Worm (Caenorhabditis elegans): ENCODE measurements around the gene nspe-3.
"Not testable (repeated sequence)": the region's sequence is repeated elsewhere in the genome, so short reads cannot be mapped to it uniquely, and the experiment has no call there.

The nspe-3 gene

DNA sequence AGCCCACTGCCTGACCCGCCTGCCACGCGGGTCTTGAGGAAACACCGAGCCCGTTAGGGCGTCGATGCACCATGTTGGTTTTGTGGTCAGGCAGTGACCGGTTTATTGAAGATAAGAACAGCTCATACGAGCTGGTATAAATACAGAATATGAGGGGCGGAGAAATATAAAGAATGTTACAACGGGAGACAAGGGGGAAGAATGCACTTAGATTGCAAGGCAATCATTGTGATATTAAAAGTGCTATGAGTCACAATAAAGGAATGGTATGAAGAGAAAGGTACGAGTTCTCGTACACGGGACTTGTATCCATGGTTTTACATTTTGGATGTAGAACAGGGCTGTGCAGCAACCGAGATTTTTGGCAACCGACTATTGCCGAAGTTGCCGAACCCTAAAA, 6.7 kb downstream of the nspe-3 start, which contains the start of gene Y38E10A.14:
Gene Y38E10A.14, minus strand, starts transcription at position 101 of the 400 bp plus-strand sequence.
- TF ChIP-seq ceh-30, ttx-3, K02D7.2 (tag; optimal IDR thresholded peaks at IDR 0.05): not testable (repeated sequence)

DNA sequence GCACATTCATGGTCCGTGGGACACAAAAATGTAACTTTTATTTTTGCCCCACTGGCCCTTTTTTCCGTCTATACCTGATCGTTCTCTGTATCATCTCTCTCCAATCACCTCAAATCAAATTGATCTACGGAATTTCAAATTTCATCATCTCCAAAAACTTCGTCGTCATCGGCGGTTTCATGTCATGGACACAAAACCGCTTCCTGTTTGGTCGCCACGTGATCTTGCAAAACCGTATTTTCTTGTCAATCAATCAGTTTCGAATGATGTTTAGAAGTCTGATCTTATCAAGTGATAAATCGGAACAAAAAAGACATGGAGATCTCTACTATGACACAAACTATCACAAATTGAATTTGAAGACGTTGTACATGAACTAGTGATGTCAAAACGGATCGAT, 8.0 kb downstream of the nspe-3 start:
- TF ChIP-seq nhr-11 (tag; optimal IDR thresholded peaks at IDR 0.05) (no peak), hlh-13 (GFP tag; optimal IDR thresholded peaks at IDR 0.05) (no peak), ttx-3 (tag; optimal IDR thresholded peaks at IDR 0.05) (no peak), elt-2 (tag; optimal IDR thresholded peaks at IDR 0.05) (no peak), fkh-10 (GFP tag; optimal IDR thresholded peaks at IDR 0.05) (no peak), lim-6 (tag; optimal IDR thresholded peaks at IDR 0.05) (no peak), lin-11 (tag; optimal IDR thresholded peaks at IDR 0.05) (no peak), hlh-8 (tag; optimal IDR thresholded peaks at IDR 0.05) (no peak), ceh-18 (tag; optimal IDR thresholded peaks at IDR 0.05) (no peak)

DNA sequence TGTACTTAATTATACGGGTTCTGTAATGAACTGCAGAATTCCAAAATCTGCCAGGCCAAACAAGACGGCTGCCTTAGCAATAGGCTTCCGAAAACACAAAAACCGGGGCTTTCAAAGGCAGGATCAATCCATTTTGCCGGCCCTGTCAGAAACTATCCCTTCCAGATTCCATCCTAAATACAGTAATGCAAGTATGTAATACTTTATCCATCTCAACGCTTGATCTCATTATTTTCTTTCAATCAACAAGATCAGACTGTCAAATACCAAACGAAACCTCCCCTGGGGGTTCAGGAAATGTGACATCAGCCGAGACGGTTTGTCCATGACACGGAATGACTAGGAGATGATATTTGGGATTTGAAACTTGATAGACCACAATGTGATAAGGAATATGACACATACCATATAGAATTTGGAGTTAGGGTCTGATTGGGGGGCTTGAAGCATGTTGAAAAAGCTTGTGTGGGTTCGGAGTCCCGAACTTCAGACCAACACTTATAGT, 8.5 kb downstream of the nspe-3 start:
- TF ChIP-seq elt-4 (tag; optimal IDR thresholded peaks at IDR 0.05) (no peak), T23F11.4 (GFP tag; optimal IDR thresholded peaks at IDR 0.05) (no peak), ceh-18 (tag; optimal IDR thresholded peaks at IDR 0.05) (no peak), ceh-6 (GFP tag; optimal IDR thresholded peaks at IDR 0.05) (no peak)

DNA sequence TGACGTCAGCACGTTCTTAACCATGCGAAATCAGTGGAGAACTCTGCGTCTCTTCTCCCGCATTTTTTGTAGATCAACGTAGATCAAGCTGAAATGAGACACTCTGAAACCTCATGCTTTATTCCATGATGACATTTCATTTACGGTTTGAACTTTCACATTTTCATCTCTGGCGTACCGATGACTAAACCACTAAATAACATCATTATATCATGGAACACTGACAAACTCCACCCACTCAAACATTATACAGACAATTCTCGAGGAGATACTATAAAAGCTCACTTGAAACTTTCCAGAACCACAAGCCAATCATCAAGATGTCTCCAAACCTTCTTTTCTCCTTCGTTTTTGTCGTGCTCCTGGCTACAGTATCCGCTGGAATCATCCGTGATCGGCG, 9.2 kb downstream of the nspe-3 start, which contains the start of gene nspe-7:
Gene nspe-7, plus strand, starts transcription at position 301 of the 400 bp plus-strand sequence.
- TF ChIP-seq ttx-3 (tag; optimal IDR thresholded peaks at IDR 0.05) (no peak), fax-1 (tag; optimal IDR thresholded peaks at IDR 0.05) (no peak), ets-4 (tag; optimal IDR thresholded peaks at IDR 0.05) (no peak), pat-9 (tag; optimal IDR thresholded peaks at IDR 0.05) (no peak)

DNA sequence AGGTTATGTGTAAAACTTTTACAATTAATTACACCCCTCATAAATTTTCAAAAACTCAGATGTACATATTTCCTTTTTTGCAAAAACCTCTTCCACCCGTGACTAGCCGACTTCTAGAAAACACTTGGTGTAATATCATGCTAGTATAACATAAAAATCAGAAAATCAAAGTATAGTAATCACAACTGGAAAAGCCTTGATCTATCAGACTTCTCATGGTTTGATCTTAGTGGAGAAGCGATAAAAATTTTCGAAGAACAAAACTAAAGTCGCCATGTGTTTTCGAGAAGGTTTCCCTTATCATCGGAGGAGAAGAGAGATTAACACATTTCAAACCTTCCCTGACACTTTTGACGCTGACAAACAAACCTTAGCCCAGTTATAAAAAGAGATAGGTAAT, 10.9 kb downstream of the nspe-3 start, which contains the start of gene nspe-5:
Gene nspe-5, plus strand, starts transcription at position 301 of the 400 bp plus-strand sequence.
- no peak for TF ChIP-seq ceh-9 (tag; optimal IDR thresholded peaks at IDR 0.05)
- TF ChIP-seq unc-86 (tag; optimal IDR thresholded peaks at IDR 0.05), result no peak
- no peak for TF ChIP-seq dmd-4 (tag; optimal IDR thresholded peaks at IDR 0.05; ENCODE audit: borderline replicate concordance)
- TF ChIP-seq syd-9 (tag; optimal IDR thresholded peaks at IDR 0.05), result no peak
- TF ChIP-seq pqm-1 (tag; optimal IDR thresholded peaks at IDR 0.05), result no peak
- no peak for TF ChIP-seq ceh-48 (tag; optimal IDR thresholded peaks at IDR 0.05)
- no peak for TF ChIP-seq ceh-2 (tag; optimal IDR thresholded peaks at IDR 0.05)
- no peak for TF ChIP-seq zip-5 (tag; optimal IDR thresholded peaks at IDR 0.05)
- TF ChIP-seq che-1 (tag; optimal IDR thresholded peaks at IDR 0.05), result no peak
- no peak for TF ChIP-seq nhr-232 (tag; optimal IDR thresholded peaks at IDR 0.05)
- TF ChIP-seq unc-55 (GFP tag; optimal IDR thresholded peaks at IDR 0.05), result no peak
- TF ChIP-seq hlh-15 (tag; optimal IDR thresholded peaks at IDR 0.05), result no peak
- no peak for TF ChIP-seq lim-6 (tag; optimal IDR thresholded peaks at IDR 0.05)

DNA sequence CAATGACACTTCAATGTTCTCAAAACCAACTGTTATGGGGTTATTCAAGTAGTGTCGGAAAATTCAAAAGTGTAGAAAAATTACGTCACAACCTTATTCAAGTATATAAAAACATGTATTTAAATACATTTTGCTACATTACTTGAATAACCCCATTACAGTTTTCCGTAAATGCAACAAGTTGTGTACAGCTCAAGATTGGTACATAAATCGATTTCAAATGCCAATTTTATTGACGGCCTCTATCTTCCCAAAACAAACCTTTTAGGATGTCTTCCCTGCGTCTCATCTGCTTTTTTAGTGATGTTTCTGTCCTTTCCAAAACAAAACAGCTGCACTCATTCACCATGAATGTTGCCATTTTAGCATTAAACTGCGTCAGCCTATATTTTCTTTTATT, 11.7 kb downstream of the nspe-3 start, which contains the start of gene Y38E10A.28:
Gene Y38E10A.28, plus strand, starts transcription at position 301 of the 400 bp plus-strand sequence.
- no peak for TF ChIP-seq unc-86 (tag; optimal IDR thresholded peaks at IDR 0.05)
- TF ChIP-seq pqm-1 (tag; optimal IDR thresholded peaks at IDR 0.05), result no peak
- TF ChIP-seq sox-4 (tag; optimal IDR thresholded peaks at IDR 0.05), result no peak
- no peak for TF ChIP-seq dmd-4 (tag; optimal IDR thresholded peaks at IDR 0.05; ENCODE audit: borderline replicate concordance)
- no peak for TF ChIP-seq gmeb-2 (tag; optimal IDR thresholded peaks at IDR 0.05)
- no peak for TF ChIP-seq ceh-34 (tag; optimal IDR thresholded peaks at IDR 0.05)
- no peak for TF ChIP-seq ttx-3 (tag; optimal IDR thresholded peaks at IDR 0.05)
- TF ChIP-seq sdc-2 (tag; optimal IDR thresholded peaks at IDR 0.05), result no peak
- no peak for TF ChIP-seq unc-42 (tag; optimal IDR thresholded peaks at IDR 0.05)
- no peak for TF ChIP-seq pat-9 (tag; optimal IDR thresholded peaks at IDR 0.05)
- no peak for TF ChIP-seq ceh-18 (tag; optimal IDR thresholded peaks at IDR 0.05)
- TF ChIP-seq ceh-2 (tag; optimal IDR thresholded peaks at IDR 0.05), result no peak
